Worm (Caenorhabditis elegans) whole organism, young adult: ENCODE measurements around the gene mfn-1.

ENCODE experiments used
- B0035.1 ChIP-seq: sonication (generic microtip); optimal IDR thresholded peaks from 2 replicates; lab custom pipeline; 2016; ENCODE audit warnings: missing genetic modification characterization, mild to moderate bottlenecking, missing compliant biosample characterization, missing genotype, missing genetic modification reagents
- C17E4.6 ChIP-seq: fragments of 200-800 bp; sonication (Bioruptor generic); IDR thresholded peaks from 2 replicates; pipeline ENCODE4 v1.3.6; 2022; ENCODE audit warnings: missing genetic modification reagents, missing genetic modification characterization, missing compliant biosample characterization
- D2030.7 ChIP-seq: fragments of 200-800 bp; sonication (Bioruptor generic); IDR thresholded peaks from 2 replicates; pipeline ENCODE4 v1.3.6; 2022; ENCODE audit warnings: missing genetic modification reagents, missing genetic modification characterization, missing compliant biosample characterization
- F57C9.4 ChIP-seq: sonication (generic microtip); optimal IDR thresholded peaks from 2 replicates; lab custom pipeline; 2017; ENCODE audit warnings: mild to moderate bottlenecking, missing genetic modification characterization, missing compliant biosample characterization
- K12H6.12 ChIP-seq: fragments of 200-800 bp; sonication (Bioruptor generic); optimal IDR thresholded peaks from 2 replicates; lab custom pipeline; 2018; ENCODE audit warnings: mild to moderate bottlenecking, missing genetic modification characterization, missing compliant biosample characterization
- akir-1 ChIP-seq: fragments of 200-800 bp; sonication (Bioruptor generic); optimal IDR thresholded peaks from 2 replicates; lab custom pipeline; 2018; ENCODE audit warnings: mild to moderate bottlenecking, missing genetic modification characterization, moderate library complexity, missing compliant biosample characterization
- atf-7 ChIP-seq: sonication (generic microtip); optimal IDR thresholded peaks from 2 replicates; lab custom pipeline; 2017; ENCODE audit warnings: mild to moderate bottlenecking, missing genetic modification characterization, missing compliant biosample characterization
- athp-1 ChIP-seq: sonication (generic microtip); optimal IDR thresholded peaks from 2 replicates; lab custom pipeline; 2017; ENCODE audit warnings: mild to moderate bottlenecking, missing genetic modification characterization, missing compliant biosample characterization
- attf-5 ChIP-seq: fragments of 200-800 bp; sonication (Bioruptor generic); optimal IDR thresholded peaks from 2 replicates; lab custom pipeline; 2018; ENCODE audit warnings: mild to moderate bottlenecking, missing genetic modification characterization, missing compliant biosample characterization
- cebp-1 ChIP-seq, 2 experiments: fragments of 200-800 bp in 1 of 2; sonication (Bioruptor generic) in 1 of 2; sonication (generic microtip) in 1 of 2; IDR thresholded peaks in 1 of 2; optimal IDR thresholded peaks in 1 of 2; 2 replicates each; pipeline versions ENCODE4 v1.3.6 to Lab custom; 2017 to 2022; ENCODE audit warnings: missing compliant biosample characterization in 2 of 2, missing genetic modification characterization in 2 of 2, mild to moderate bottlenecking in 1 of 2, missing genetic modification reagents in 1 of 2, moderate library complexity in 1 of 2
- ceh-100 ChIP-seq: fragments of 200-800 bp; sonication (Bioruptor generic); IDR thresholded peaks from 2 replicates; pipeline ENCODE4 v1.3.6; 2022; ENCODE audit warnings: missing genetic modification reagents, missing genetic modification characterization, missing compliant biosample characterization
- dox-1 ChIP-seq: fragments of 200-800 bp; sonication (Bioruptor generic); IDR thresholded peaks from 2 replicates; pipeline ENCODE4 v1.3.6; 2022; ENCODE audit warnings: missing genetic modification reagents, missing genetic modification characterization, missing compliant biosample characterization
- dpff-1 ChIP-seq: sonication (generic microtip); optimal IDR thresholded peaks from 2 replicates; lab custom pipeline; 2017; ENCODE audit warnings: mild to moderate bottlenecking, missing genetic modification characterization, missing compliant biosample characterization
- ekl-4 ChIP-seq: fragments of 200-800 bp; sonication (Bioruptor generic); IDR thresholded peaks from 2 replicates; pipeline ENCODE4 v1.3.6; 2022; ENCODE audit warnings: missing genetic modification reagents, missing genetic modification characterization, missing compliant biosample characterization
- fkh-3 ChIP-seq: sonication (generic microtip); optimal IDR thresholded peaks from 2 replicates; lab custom pipeline; 2016; ENCODE audit warnings: mild to moderate bottlenecking, missing genetic modification characterization, missing compliant biosample characterization
- hmg-20 ChIP-seq: fragments of 200-800 bp; sonication (Bioruptor generic); IDR thresholded peaks from 2 replicates; pipeline ENCODE4 v1.3.6; 2022; ENCODE audit warnings: missing genetic modification reagents, missing genetic modification characterization, missing compliant biosample characterization
- hsf-1 ChIP-seq: fragments of 200-800 bp; sonication (Bioruptor generic); IDR thresholded peaks from 2 replicates; pipeline ENCODE4 v1.3.6; 2022; ENCODE audit warnings: missing genetic modification reagents, missing genetic modification characterization, missing compliant biosample characterization
- lag-1 ChIP-seq: fragments of 200-800 bp; sonication (Bioruptor generic); IDR thresholded peaks from 2 replicates; pipeline ENCODE4 v1.3.6; 2022; ENCODE audit warnings: missing genetic modification reagents, missing genetic modification characterization, missing compliant biosample characterization
- lin-26 ChIP-seq: fragments of 200-800 bp; sonication (Bioruptor generic); IDR thresholded peaks from 2 replicates; pipeline ENCODE4 v1.3.6; 2022; ENCODE audit warnings: missing genetic modification reagents, missing genetic modification characterization, missing compliant biosample characterization
- lin-40 ChIP-seq: sonication (generic microtip); optimal IDR thresholded peaks from 2 replicates; lab custom pipeline; 2016; ENCODE audit warnings: missing genetic modification characterization, mild to moderate bottlenecking, missing compliant biosample characterization, missing genotype, missing genetic modification reagents
- madf-6 ChIP-seq: fragments of 200-800 bp; sonication (Bioruptor generic); IDR thresholded peaks from 2 replicates; pipeline ENCODE4 v1.3.6; 2022; ENCODE audit warnings: missing genetic modification reagents, missing genetic modification characterization, missing compliant biosample characterization
- mcd-1 ChIP-seq: fragments of 200-800 bp; sonication (Bioruptor generic); IDR thresholded peaks from 2 replicates; pipeline ENCODE4 v1.3.6; 2022; ENCODE audit warnings: missing genetic modification reagents, missing genetic modification characterization, missing compliant biosample characterization
- nfyb-1 ChIP-seq: fragments of 200-800 bp; sonication (Bioruptor generic); IDR thresholded peaks from 2 replicates; pipeline ENCODE4 v1.3.6; 2022; ENCODE audit warnings: missing genetic modification reagents, missing genetic modification characterization, missing compliant biosample characterization
- nhr-179 ChIP-seq: sonication (generic microtip); optimal IDR thresholded peaks from 2 replicates; lab custom pipeline; 2016; ENCODE audit warnings: mild to moderate bottlenecking, missing genetic modification characterization, missing compliant biosample characterization
- nhr-80 ChIP-seq: sonication (generic microtip); optimal IDR thresholded peaks from 2 replicates; lab custom pipeline; 2016; ENCODE audit warnings: missing genetic modification characterization, missing compliant biosample characterization
- pbrm-1 ChIP-seq: fragments of 200-800 bp; sonication (Bioruptor generic); IDR thresholded peaks from 2 replicates; pipeline ENCODE4 v1.3.6; 2022; ENCODE audit warnings: missing genetic modification reagents, missing genetic modification characterization, missing compliant biosample characterization
- pha-4 ChIP-seq: fragments of 150-350 bp; sonication (generic microtip); optimal IDR thresholded peaks from 2 replicates; lab custom pipeline; 2014; ENCODE audit warnings: missing biosample characterization, missing genetic modification reagents, missing genetic modification characterization
- sea-2 ChIP-seq: fragments of 200-800 bp; sonication (Bioruptor generic); IDR thresholded peaks from 2 replicates; pipeline ENCODE4 v1.3.6; 2022; ENCODE audit warnings: missing genetic modification characterization, missing compliant biosample characterization
- snpc-1.1 ChIP-seq: sonication (generic microtip); optimal IDR thresholded peaks from 2 replicates; lab custom pipeline; 2017; ENCODE audit warnings: missing genetic modification characterization, mild to moderate bottlenecking, missing compliant biosample characterization, antibody characterized with exemption, moderate library complexity, missing genotype, missing genetic modification reagents; ENCODE audit not compliant: insufficient read depth
- snpc-4 ChIP-seq, 5 experiments: fragments of 150-350 bp in 1 of 5; sonication (generic microtip) in 4 of 5; optimal IDR thresholded peaks; 2 replicates each; lab custom pipeline; 2014 to 2018; ENCODE audit warnings: missing genetic modification characterization in 5 of 5, missing biosample characterization in 3 of 5, antibody characterized with exemption in 2 of 5, mild to moderate bottlenecking in 2 of 5, missing compliant biosample characterization in 2 of 5, missing genotype in 2 of 5, moderate library complexity in 2 of 5, missing genetic modification reagents in 1 of 5
- somi-1 ChIP-seq: fragments of 200-800 bp; sonication (Bioruptor generic); optimal IDR thresholded peaks from 2 replicates; lab custom pipeline; 2018; ENCODE audit warnings: mild to moderate bottlenecking, missing genetic modification characterization, missing compliant biosample characterization
- unc-62 ChIP-seq: fragments of 150-350 bp; optimal IDR thresholded peaks from 2 replicates; lab custom pipeline; 2014; ENCODE audit warnings: missing biosample characterization, missing genetic modification reagents, missing genetic modification characterization
- xnd-1 ChIP-seq: sonication (generic microtip); optimal IDR thresholded peaks from 2 replicates; lab custom pipeline; 2016; ENCODE audit warnings: missing genotype, missing genetic modification reagents, missing genetic modification characterization, missing compliant biosample characterization
- ztf-18 ChIP-seq: sonication (generic microtip); optimal IDR thresholded peaks from 2 replicates; lab custom pipeline; 2016; ENCODE audit warnings: missing genotype, mild to moderate bottlenecking, missing genetic modification characterization, missing compliant biosample characterization
- ztf-26 ChIP-seq: sonication (generic microtip); optimal IDR thresholded peaks from 2 replicates; lab custom pipeline; 2017; ENCODE audit warnings: missing genetic modification characterization, missing compliant biosample characterization

mfn-1 gene

DNA sequence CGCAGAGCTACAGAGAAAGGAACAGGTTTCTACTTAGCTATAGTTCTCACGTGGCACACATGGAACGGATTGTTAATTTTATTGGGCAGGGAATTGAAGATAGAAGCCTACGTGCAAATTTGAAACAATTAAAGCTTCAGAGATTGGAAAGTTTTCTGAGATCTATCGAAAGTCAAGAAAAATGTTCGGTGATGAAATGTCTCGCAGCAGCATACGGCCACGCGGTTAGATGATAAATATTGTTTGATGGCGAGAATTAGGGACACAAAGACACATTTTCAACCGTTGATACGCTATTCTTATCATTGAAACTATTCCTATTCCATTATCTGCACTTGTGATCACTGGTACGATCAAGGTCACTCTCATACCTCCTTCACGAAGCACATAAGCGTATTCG lies 726 bp upstream of the mfn-1 start:
- TF ChIP-seq F57C9.4 (tag; lab: Kevin White, UChicago) (no peak), nfyb-1 (GFP tag; lab: Robert Waterston, UW) (0 out of 2 replicates have a peak, but pooled peaks have one; percentile 50), lin-26 (0 out of 2 replicates have a peak, but pooled peaks have one; percentile 17), K12H6.12 (tag; lab: Kevin White, UChicago) (no peak), somi-1 (GFP tag; lab: Kevin White, UChicago) (peak; percentile 19), D2030.7 (GFP tag; lab: Robert Waterston, UW) (no peak), lin-40 (tag; lab: Kevin White, UChicago) (peak; percentile 21), hsf-1 (GFP tag; lab: Robert Waterston, UW) (no peak), cebp-1 (GFP tag; IDR thresholded peaks at IDR 0.05; lab: Robert Waterston, UW) (peak; percentile 58; the same call in 1 of the 2 replicates), cebp-1 (tag; optimal IDR thresholded peaks at IDR 0.05; lab: Kevin White, UChicago) (peak; percentile 80), ztf-26 (tag; lab: Kevin White, UChicago) (peak; percentile 31), attf-5 (peak; percentile 55), lag-1 (GFP tag; lab: Robert Waterston, UW) (no peak), sea-2 (GFP tag; lab: Robert Waterston, UW) (no peak), ztf-18 (tag; lab: Kevin White, UChicago) (peak; percentile 47), nhr-80 (peak; percentile 89), fkh-3 (tag; lab: Kevin White, UChicago) (no peak), dox-1 (GFP tag; lab: Robert Waterston, UW) (0 out of 2 replicates have a peak, but pooled peaks have one; percentile 40), unc-62 (GFP tag; lab: Kevin White, UChicago) (no peak), snpc-4 (GFP tag; optimal IDR thresholded peaks at IDR 0.05; lab: Kevin White, UChicago) (no peak), snpc-4 (tag; optimal IDR thresholded peaks at IDR 0.05; lab: Kevin White, UChicago) (peak in 2 of 4 experiments; percentile 43 to 50), B0035.1 (no peak), xnd-1 (tag; lab: Kevin White, UChicago) (no peak), ceh-100 (GFP tag; lab: Robert Waterston, UW) (no peak)

DNA sequence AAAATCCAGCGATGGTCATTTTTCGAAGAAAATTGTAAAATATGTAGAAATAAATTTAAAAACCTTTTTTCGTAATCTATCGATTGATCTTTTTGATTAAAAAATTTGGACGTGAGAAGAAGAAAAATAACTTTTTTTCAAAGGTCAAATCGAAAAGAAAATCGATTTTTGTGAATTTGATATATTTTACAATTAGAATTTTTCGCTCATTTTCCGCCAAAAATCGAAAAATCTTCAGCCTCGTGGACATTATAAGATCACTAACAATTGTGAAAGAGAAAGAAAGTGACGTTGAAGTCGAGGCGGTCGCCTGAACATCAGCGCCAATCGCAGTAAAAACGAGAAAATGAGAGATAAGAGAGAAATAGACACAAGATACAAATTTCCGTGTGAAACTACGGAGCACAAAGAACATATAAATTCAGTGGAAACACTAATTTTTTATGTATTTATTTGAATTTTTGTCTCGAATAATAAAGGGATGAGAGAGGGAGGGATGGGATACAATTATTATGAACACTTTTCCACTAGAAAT lies 2.2 kb downstream of the mfn-1 start, which contains the start of gene cisd-1:
cisd-1 (minus strand) TSS at position 51 of the 535 bp plus-strand sequence.
- 0 out of 2 replicates have a peak, but pooled peaks have one; percentile 16 for TF ChIP-seq madf-6
- TF ChIP-seq pha-4 = no peak
- peak; percentile 61 for TF ChIP-seq nhr-80
- TF ChIP-seq snpc-1.1 (tag; lab: Kevin White, UChicago) = no peak
- TF ChIP-seq dpff-1 (tag; lab: Kevin White, UChicago) = no peak
- TF ChIP-seq mcd-1 (GFP tag; lab: Robert Waterston, UW) = no peak
- 0 out of 2 replicates have a peak, but pooled peaks have one; percentile 32 for TF ChIP-seq ekl-4
- peak; percentile 32 for TF ChIP-seq atf-7
- 0 out of 2 replicates have a peak, but pooled peaks have one; percentile 30 for TF ChIP-seq pbrm-1 (GFP tag; lab: Robert Waterston, UW)
- TF ChIP-seq C17E4.6 (GFP tag; lab: Robert Waterston, UW) = no peak
- no peak for TF ChIP-seq dox-1 (GFP tag; lab: Robert Waterston, UW)
- TF ChIP-seq athp-1 (tag; lab: Kevin White, UChicago) = no peak
- peak; percentile 25; the same call in 1 of the 2 replicates for TF ChIP-seq cebp-1 (GFP tag; IDR thresholded peaks at IDR 0.05; lab: Robert Waterston, UW)
- TF ChIP-seq cebp-1 (tag; optimal IDR thresholded peaks at IDR 0.05; lab: Kevin White, UChicago) = peak; percentile 59
- no peak for TF ChIP-seq hmg-20 (GFP tag; lab: Robert Waterston, UW)
- TF ChIP-seq nhr-179 (tag; lab: Kevin White, UChicago) = no peak
- TF ChIP-seq ztf-18 (tag; lab: Kevin White, UChicago) = peak; percentile 5
- TF ChIP-seq akir-1 = no peak
